Fruit fly (Drosophila melanogaster) whole organism, embryonic: Measurements from ENCODE around the gene CG5805.

Source experiments
- Ada2b ChIP-seq: fragments of 200-800 bp; sonication (Bioruptor generic); IDR thresholded peaks from 2 replicates; pipeline ENCODE4 v1.3.6; 2022; ENCODE audit warnings: missing biosample characterization, missing genetic modification characterization
- Blimp-1 ChIP-seq: fragments of 200-800 bp; sonication (Bioruptor generic); optimal IDR thresholded peaks from 3 replicates; lab custom pipeline; 2018; ENCODE audit warnings: missing biosample characterization, missing genetic modification characterization, mild to moderate bottlenecking, moderate library complexity, missing genetic modification reagents
- CG10209 ChIP-seq: fragments of 200-800 bp; sonication (Bioruptor generic); optimal IDR thresholded peaks from 3 replicates; lab custom pipeline; 2017; ENCODE audit warnings: missing biosample characterization, mild to moderate bottlenecking, missing genetic modification characterization, missing genetic modification reagents
- CG1024 ChIP-seq: fragments of 200-800 bp; sonication (Bioruptor generic); IDR thresholded peaks from 2 replicates; pipeline ENCODE4 v1.3.6; 2022; ENCODE audit warnings: missing biosample characterization, missing genetic modification characterization
- CG10366 ChIP-seq: fragments of 200-800 bp; sonication (Bioruptor generic); IDR thresholded peaks from 2 replicates; pipeline ENCODE4 v1.3.6; 2022; ENCODE audit warnings: missing biosample characterization, missing genetic modification characterization
- CG10543 ChIP-seq: fragments of 200-800 bp; sonication (Bioruptor generic); optimal IDR thresholded peaks from 3 replicates; lab custom pipeline; 2017; ENCODE audit warnings: missing biosample characterization, mild to moderate bottlenecking, missing genetic modification characterization, moderate library complexity
- CG12104 ChIP-seq: fragments of 200-800 bp; sonication (Bioruptor generic); optimal IDR thresholded peaks from 3 replicates; lab custom pipeline; 2016; ENCODE audit warnings: missing biosample characterization, missing genetic modification characterization
- CG13624 ChIP-seq: fragments of 200-800 bp; sonication (Bioruptor generic); optimal IDR thresholded peaks from 2 replicates; lab custom pipeline; 2016; ENCODE audit warnings: missing biosample characterization, missing genetic modification characterization
- CG15514 ChIP-seq: fragments of 200-800 bp; sonication (Bioruptor generic); optimal IDR thresholded peaks from 3 replicates; lab custom pipeline; 2017; ENCODE audit warnings: missing biosample characterization, missing genetic modification characterization, mild to moderate bottlenecking, moderate library complexity, missing genetic modification reagents
- CG17186 ChIP-seq: fragments of 200-800 bp; sonication (Bioruptor generic); optimal IDR thresholded peaks from 3 replicates; lab custom pipeline; 2017; ENCODE audit warnings: missing biosample characterization, missing genetic modification reagents, missing genetic modification characterization
- CG17359 ChIP-seq: fragments of 200-800 bp; sonication (Bioruptor generic); optimal IDR thresholded peaks from 3 replicates; lab custom pipeline; 2018; ENCODE audit warnings: missing biosample characterization, mild to moderate bottlenecking, missing genetic modification characterization, moderate library complexity
- CG18262 ChIP-seq: fragments of 200-800 bp; optimal IDR thresholded peaks from 3 replicates; lab custom pipeline; 2019; ENCODE audit warnings: missing biosample characterization, mild to moderate bottlenecking, missing genetic modification characterization, moderate library complexity
- CG2678 ChIP-seq: fragments of 200-800 bp; sonication (Bioruptor generic); optimal IDR thresholded peaks from 3 replicates; lab custom pipeline; 2019; ENCODE audit warnings: missing biosample characterization, mild to moderate bottlenecking, missing genetic modification characterization, moderate library complexity
- CG31365 ChIP-seq: fragments of 200-800 bp; sonication (Bioruptor generic); optimal IDR thresholded peaks from 2 replicates; lab custom pipeline; 2018; ENCODE audit warnings: missing biosample characterization, mild to moderate bottlenecking, missing genetic modification characterization
- CG31388 ChIP-seq: fragments of 200-800 bp; sonication (Bioruptor generic); optimal IDR thresholded peaks from 2 replicates; lab custom pipeline; 2016; ENCODE audit warnings: missing biosample characterization, missing genetic modification characterization
- CG3163 ChIP-seq: fragments of 200-800 bp; sonication (Bioruptor generic); optimal IDR thresholded peaks from 3 replicates; lab custom pipeline; 2016; ENCODE audit warnings: missing biosample characterization, missing genetic modification characterization
- CG32532 ChIP-seq: fragments of 200-800 bp; sonication (Bioruptor generic); IDR thresholded peaks from 2 replicates; pipeline ENCODE4 v1.3.6; 2022; ENCODE audit warnings: missing biosample characterization, missing genetic modification characterization
- CG3407 ChIP-seq: fragments of 200-800 bp; sonication (Bioruptor generic); optimal IDR thresholded peaks from 2 replicates; lab custom pipeline; 2018; ENCODE audit warnings: missing biosample characterization, mild to moderate bottlenecking, missing genetic modification characterization
- CG6175 ChIP-seq: fragments of 200-800 bp; sonication (Bioruptor generic); IDR thresholded peaks from 3 replicates; pipeline ENCODE4 v1.3.6; 2022; ENCODE audit warnings: missing biosample characterization, missing genetic modification characterization
- CG6813 ChIP-seq: fragments of 200-800 bp; sonication (Bioruptor generic); optimal IDR thresholded peaks from 2 replicates; lab custom pipeline; 2017; ENCODE audit warnings: missing biosample characterization, missing genetic modification characterization, mild to moderate bottlenecking, moderate library complexity, missing genetic modification reagents
- CG8388 ChIP-seq: fragments of 200-800 bp; sonication (Bioruptor generic); optimal IDR thresholded peaks from 2 replicates; lab custom pipeline; 2019; ENCODE audit warnings: missing biosample characterization, mild to moderate bottlenecking, missing genetic modification characterization, moderate library complexity
- CG8478 ChIP-seq: fragments of >200 bp; optimal IDR thresholded peaks from 2 replicates; lab custom pipeline; 2018
- CG9215 ChIP-seq: fragments of 200-800 bp; sonication (Bioruptor generic); IDR thresholded peaks from 2 replicates; pipeline ENCODE4 v1.3.6; 2022; ENCODE audit warnings: missing biosample characterization, missing genetic modification characterization
- Dad ChIP-seq: fragments of 200-800 bp; sonication (Bioruptor generic); optimal IDR thresholded peaks from 3 replicates; lab custom pipeline; 2016; ENCODE audit warnings: missing biosample characterization, missing genetic modification characterization
- Dek ChIP-seq: fragments of 200-800 bp; sonication (Bioruptor generic); optimal IDR thresholded peaks from 3 replicates; lab custom pipeline; 2019; ENCODE audit warnings: missing biosample characterization, mild to moderate bottlenecking, missing genetic modification characterization, moderate library complexity
- Dip2 ChIP-seq: fragments of 200-800 bp; sonication (Bioruptor generic); IDR thresholded peaks from 2 replicates; pipeline ENCODE4 v1.3.6; 2022; ENCODE audit warnings: missing biosample characterization, missing genetic modification characterization
- Doc2 ChIP-seq: fragments of 200-800 bp; sonication (Bioruptor generic); IDR thresholded peaks from 2 replicates; pipeline ENCODE4 v1.3.6; 2022; ENCODE audit warnings: missing biosample characterization, missing genetic modification characterization
- Dp ChIP-seq: fragments of 200-800 bp; sonication (Bioruptor generic); optimal IDR thresholded peaks from 2 replicates; lab custom pipeline; 2018; ENCODE audit warnings: missing biosample characterization, mild to moderate bottlenecking, missing genetic modification characterization, moderate library complexity
- E2f2 ChIP-seq: fragments of 200-800 bp; sonication (Bioruptor generic); IDR thresholded peaks from 2 replicates; pipeline ENCODE4 v1.3.6; 2022; ENCODE audit warnings: missing biosample characterization, missing genetic modification characterization
- Hand ChIP-seq: fragments of 200-800 bp; sonication (Bioruptor generic); optimal IDR thresholded peaks from 2 replicates; lab custom pipeline; 2017; ENCODE audit warnings: mild to moderate bottlenecking, missing biosample characterization, missing genetic modification reagents, missing genetic modification characterization
- Hey ChIP-seq: fragments of 200-800 bp; sonication (Bioruptor generic); optimal IDR thresholded peaks from 3 replicates; lab custom pipeline; 2018; ENCODE audit warnings: missing biosample characterization, mild to moderate bottlenecking, missing genetic modification characterization
- Hr39 ChIP-seq: fragments of >200 bp; optimal IDR thresholded peaks from 2 replicates; lab custom pipeline; 2017
- Jarid2 ChIP-seq: fragments of 200-800 bp; sonication (Bioruptor generic); optimal IDR thresholded peaks from 3 replicates; lab custom pipeline; 2017; ENCODE audit warnings: mild to moderate bottlenecking, missing biosample characterization, missing genetic modification reagents, missing genetic modification characterization
- Kr ChIP-seq: fragments of 200-800 bp; sonication (Bioruptor generic); optimal IDR thresholded peaks from 2 replicates; lab custom pipeline; 2017; ENCODE audit warnings: missing biosample characterization, mild to moderate bottlenecking, missing genetic modification characterization
- Neu2 ChIP-seq: fragments of 200-800 bp; sonication (Bioruptor generic); optimal IDR thresholded peaks from 3 replicates; lab custom pipeline; 2016; ENCODE audit warnings: missing biosample characterization, missing genetic modification characterization, borderline replicate concordance
- Ptx1 ChIP-seq: fragments of 200-800 bp; sonication (Bioruptor generic); IDR thresholded peaks from 2 replicates; pipeline ENCODE4 v1.3.6; 2022; ENCODE audit warnings: missing biosample characterization, missing genetic modification characterization
- Rx ChIP-seq: fragments of 200-800 bp; sonication (Bioruptor generic); IDR thresholded peaks from 2 replicates; pipeline ENCODE4 v1.3.6; 2022; ENCODE audit warnings: missing biosample characterization, missing genetic modification characterization
- Side ChIP-seq: fragments of 200-800 bp; sonication (Bioruptor generic); optimal IDR thresholded peaks from 2 replicates; lab custom pipeline; 2016; ENCODE audit warnings: missing biosample characterization, missing genetic modification characterization
- ac ChIP-seq: fragments of 200-800 bp; sonication (Bioruptor generic); optimal IDR thresholded peaks from 3 replicates; lab custom pipeline; 2017; ENCODE audit warnings: missing biosample characterization, mild to moderate bottlenecking, missing genetic modification characterization
- ase ChIP-seq: fragments of 200-800 bp; sonication (Bioruptor generic); IDR thresholded peaks from 3 replicates; pipeline ENCODE4 v1.3.6; 2022; ENCODE audit warnings: missing biosample characterization, missing genetic modification characterization
- corto ChIP-seq: fragments of 200-800 bp; sonication (Bioruptor generic); optimal IDR thresholded peaks from 2 replicates; lab custom pipeline; 2016; ENCODE audit warnings: missing biosample characterization, mild to moderate bottlenecking, missing genetic modification characterization, moderate library complexity
- da ChIP-seq: fragments of 200-800 bp; sonication (Bioruptor generic); optimal IDR thresholded peaks from 2 replicates; lab custom pipeline; 2016; ENCODE audit warnings: missing biosample characterization, missing genetic modification characterization
- eyg ChIP-seq: fragments of 200-800 bp; sonication (Bioruptor generic); optimal IDR thresholded peaks from 3 replicates; lab custom pipeline; 2016; ENCODE audit warnings: missing biosample characterization, missing genetic modification characterization
- ftz-f1 ChIP-seq: fragments of 200-800 bp; sonication (Bioruptor generic); optimal IDR thresholded peaks from 2 replicates; lab custom pipeline; 2016; ENCODE audit warnings: missing biosample characterization, missing genetic modification characterization
- ind ChIP-seq: fragments of 200-800 bp; sonication (Bioruptor generic); optimal IDR thresholded peaks from 3 replicates; lab custom pipeline; 2016; ENCODE audit warnings: missing biosample characterization, missing genetic modification characterization
- lola ChIP-seq, 3 experiments: fragments of >200 bp in 2 of 3; fragments of 200-800 bp in 1 of 3; sonication (Bioruptor generic) in 1 of 3; optimal IDR thresholded peaks; 2 replicates each; lab custom pipeline; 2017 to 2019; ENCODE audit warnings: missing biosample characterization in 3 of 3, missing genetic modification characterization in 3 of 3, mild to moderate bottlenecking in 1 of 3, moderate library complexity in 1 of 3
- nom ChIP-seq: fragments of 200-800 bp; sonication (Bioruptor generic); optimal IDR thresholded peaks from 2 replicates; lab custom pipeline; 2017; ENCODE audit warnings: missing biosample characterization, missing genetic modification characterization, mild to moderate bottlenecking, moderate library complexity, missing genetic modification reagents
- org-1 ChIP-seq: fragments of 200-800 bp; sonication (Bioruptor generic); optimal IDR thresholded peaks from 2 replicates; lab custom pipeline; 2017; ENCODE audit warnings: missing biosample characterization, missing genetic modification characterization
- pnt ChIP-seq: fragments of 200-800 bp; sonication (Bioruptor generic); optimal IDR thresholded peaks from 3 replicates; lab custom pipeline; 2016; ENCODE audit warnings: missing biosample characterization, missing genetic modification characterization
- sc ChIP-seq, 3 experiments: fragments of >200 bp in 2 of 3; fragments of 200-800 bp in 1 of 3; sonication (Bioruptor generic) in 1 of 3; optimal IDR thresholded peaks; 2 replicates in 2 of 3; 3 replicates in 1 of 3; lab custom pipeline; 2017; ENCODE audit warnings: mild to moderate bottlenecking in 1 of 3, missing biosample characterization in 1 of 3, missing genetic modification characterization in 1 of 3, missing genetic modification reagents in 1 of 3
- shn ChIP-seq: fragments of 200-800 bp; sonication (Bioruptor generic); optimal IDR thresholded peaks from 3 replicates; lab custom pipeline; 2016; ENCODE audit warnings: missing biosample characterization, missing genetic modification characterization
- wek ChIP-seq: fragments of 200-800 bp; sonication (Bioruptor generic); optimal IDR thresholded peaks from 3 replicates; lab custom pipeline; 2018; ENCODE audit warnings: missing biosample characterization, mild to moderate bottlenecking, missing genetic modification characterization, moderate library complexity

Gene CG5805

DNA sequence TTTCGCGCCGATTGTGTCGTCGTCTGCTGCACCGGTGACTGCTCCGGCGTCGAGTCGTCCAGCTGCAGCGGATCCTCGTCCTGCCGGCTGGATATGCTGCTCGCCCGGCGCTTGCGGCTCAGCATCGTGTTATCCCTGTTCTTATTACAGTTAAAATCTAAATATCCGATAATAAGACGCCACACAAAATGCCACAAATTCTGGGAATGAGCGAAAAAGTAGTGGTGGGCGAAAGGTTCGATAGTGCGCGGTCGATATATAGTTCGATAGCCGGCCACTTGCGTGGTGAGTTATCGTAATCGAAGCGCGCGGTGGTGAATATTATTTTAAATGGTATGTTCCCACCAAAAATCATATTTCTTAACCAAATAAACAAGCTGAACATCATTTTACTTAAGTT is 17.8 kb upstream of the CG5805 start, which contains the start of gene polybromo (continued):
- TF ChIP-seq Hr39 (lab: Kevin White, UChicago) (no peak), CG32532 (GFP tag; lab: Robert Waterston, UW) (no peak), CG1024 (GFP tag; lab: Robert Waterston, UW) (no peak), da (GFP tag; lab: Kevin White, UChicago) (no peak), Kr (no peak), corto (no peak), CG12104 (no peak), Hey (tag; lab: Kevin White, UChicago) (no peak), Hand (GFP tag; lab: Kevin White, UChicago) (no peak), Side (GFP tag; lab: Kevin White, UChicago) (no peak), ase (GFP tag; lab: Robert Waterston, UW) (no peak), Dad (GFP tag; lab: Kevin White, UChicago) (no peak), CG10366 (GFP tag; lab: Robert Waterston, UW) (no peak), CG8388 (GFP tag; lab: Kevin White, UChicago) (no peak), Rx (GFP tag; lab: Robert Waterston, UW) (no peak), wek (no peak), lola (GFP tag; optimal IDR thresholded peaks at IDR 0.05; lab: Kevin White, UChicago) (no peak), CG31388 (no peak), CG2678 (tag; lab: Kevin White, UChicago) (no peak), CG3163 (no peak), Neu2 (GFP tag; lab: Kevin White, UChicago) (no peak), Dip2 (no peak), CG10209 (GFP tag; lab: Kevin White, UChicago) (no peak), Doc2 (GFP tag; lab: Robert Waterston, UW) (no peak), Ptx1 (GFP tag; lab: Robert Waterston, UW) (no peak), shn (no peak), CG17359 (tag; lab: Kevin White, UChicago) (no peak), Dek (tag; lab: Kevin White, UChicago) (no peak), Jarid2 (GFP tag; lab: Kevin White, UChicago) (no peak), nom (GFP tag; lab: Kevin White, UChicago) (no peak), CG6175 (GFP tag; lab: Robert Waterston, UW) (no peak), CG17186 (GFP tag; lab: Kevin White, UChicago) (peak; percentile 94), ac (GFP tag; lab: Kevin White, UChicago) (no peak), CG3407 (GFP tag; lab: Kevin White, UChicago) (no peak), eyg (GFP tag; lab: Kevin White, UChicago) (no peak), Ada2b (no peak), Dp (GFP tag; lab: Kevin White, UChicago) (peak; percentile 90), CG18262 (tag; lab: Kevin White, UChicago) (no peak), CG31365 (no peak), Blimp-1 (no peak), CG10543 (GFP tag; lab: Kevin White, UChicago) (no peak), CG8478 (lab: Kevin White, UChicago) (no peak), pnt (no peak), CG13624 (GFP tag; lab: Kevin White, UChicago) (no peak), ftz-f1 (GFP tag; lab: Kevin White, UChicago) (no peak), ind (no peak), CG6813 (GFP tag; lab: Kevin White, UChicago) (no peak), org-1 (GFP tag; lab: Kevin White, UChicago) (no peak), E2f2 (GFP tag; lab: Robert Waterston, UW) (peak; percentile 95), CG9215 (GFP tag; lab: Robert Waterston, UW) (no peak), CG15514 (GFP tag; lab: Kevin White, UChicago) (peak; percentile 77), sc (optimal IDR thresholded peaks at IDR 0.05; lab: Kevin White, UChicago) (no peak), sc (GFP tag; optimal IDR thresholded peaks at IDR 0.05; lab: Kevin White, UChicago) (no peak)
